Fruit fly (Drosophila melanogaster) whole organism, embryonic: ENCODE data around the gene CG1532.

Source experiments
- Ada2b ChIP-seq: fragments of 200-800 bp; sonication (Bioruptor generic); IDR thresholded peaks from 2 replicates; pipeline ENCODE4 v1.3.6; 2022; ENCODE audit warnings: missing biosample characterization, missing genetic modification characterization
- C15 ChIP-seq: fragments of 200-800 bp; sonication (Bioruptor generic); IDR thresholded peaks from 3 replicates; pipeline ENCODE4 v1.3.6; 2022; ENCODE audit warnings: missing biosample characterization, missing genetic modification characterization
- CG11504 ChIP-seq: fragments of 200-800 bp; sonication (Bioruptor generic); optimal IDR thresholded peaks from 3 replicates; lab custom pipeline; 2019; ENCODE audit warnings: missing biosample characterization, mild to moderate bottlenecking, missing genetic modification characterization, moderate library complexity
- CG1233 ChIP-seq: fragments of 200-800 bp; sonication (Bioruptor generic); optimal IDR thresholded peaks from 4 replicates; lab custom pipeline; 2018; ENCODE audit warnings: missing biosample characterization, mild to moderate bottlenecking, missing genetic modification characterization
- CG12769 ChIP-seq: fragments of 200-800 bp; sonication (Bioruptor generic); optimal IDR thresholded peaks from 2 replicates; lab custom pipeline; 2019; ENCODE audit warnings: missing biosample characterization, mild to moderate bottlenecking, missing genetic modification characterization, moderate library complexity
- CG13624 ChIP-seq: fragments of 200-800 bp; sonication (Bioruptor generic); optimal IDR thresholded peaks from 2 replicates; lab custom pipeline; 2016; ENCODE audit warnings: missing biosample characterization, missing genetic modification characterization
- CG13775 ChIP-seq: fragments of 200-800 bp; sonication (Bioruptor generic); optimal IDR thresholded peaks from 3 replicates; lab custom pipeline; 2017; ENCODE audit warnings: missing biosample characterization, mild to moderate bottlenecking, missing genetic modification characterization
- CG15514 ChIP-seq: fragments of 200-800 bp; sonication (Bioruptor generic); optimal IDR thresholded peaks from 3 replicates; lab custom pipeline; 2017; ENCODE audit warnings: missing biosample characterization, missing genetic modification characterization, mild to moderate bottlenecking, moderate library complexity, missing genetic modification reagents
- CG1647 ChIP-seq: fragments of 200-800 bp; sonication (Bioruptor generic); optimal IDR thresholded peaks from 3 replicates; lab custom pipeline; 2016; ENCODE audit warnings: missing biosample characterization, missing genetic modification characterization
- CG16779 ChIP-seq: fragments of 200-800 bp; sonication (Bioruptor generic); IDR thresholded peaks from 2 replicates; pipeline ENCODE4 v1.3.6; 2022; ENCODE audit warnings: missing biosample characterization, missing genetic modification characterization
- CG2120 ChIP-seq: fragments of 200-800 bp; sonication (Bioruptor generic); optimal IDR thresholded peaks from 3 replicates; lab custom pipeline; 2016; ENCODE audit warnings: missing biosample characterization, missing genetic modification characterization
- CG2199 ChIP-seq: fragments of 200-800 bp; sonication (Bioruptor generic); IDR thresholded peaks from 3 replicates; pipeline ENCODE4 v1.3.6; 2022; ENCODE audit warnings: missing biosample characterization, missing genetic modification characterization
- CG2889 ChIP-seq: fragments of 200-800 bp; sonication (Bioruptor generic); IDR thresholded peaks from 3 replicates; pipeline ENCODE4 v1.3.6; 2022; ENCODE audit warnings: missing biosample characterization, missing genetic modification characterization
- CG31224 ChIP-seq: fragments of 200-800 bp; sonication (Bioruptor generic); IDR thresholded peaks from 2 replicates; pipeline ENCODE4 v1.3.6; 2022; ENCODE audit warnings: missing biosample characterization, missing genetic modification characterization
- CG31441 ChIP-seq: fragments of 200-800 bp; sonication (Bioruptor generic); IDR thresholded peaks from 2 replicates; pipeline ENCODE4 v1.3.6; 2022; ENCODE audit warnings: missing biosample characterization, missing genetic modification characterization
- CG32532 ChIP-seq: fragments of 200-800 bp; sonication (Bioruptor generic); IDR thresholded peaks from 2 replicates; pipeline ENCODE4 v1.3.6; 2022; ENCODE audit warnings: missing biosample characterization, missing genetic modification characterization
- CG3281 ChIP-seq: fragments of 200-800 bp; sonication (Bioruptor generic); optimal IDR thresholded peaks from 3 replicates; lab custom pipeline; 2017; ENCODE audit warnings: missing biosample characterization, mild to moderate bottlenecking, missing genetic modification characterization
- CG7786 ChIP-seq: fragments of 200-800 bp; sonication (Bioruptor generic); optimal IDR thresholded peaks from 2 replicates; lab custom pipeline; 2016; ENCODE audit warnings: missing biosample characterization, missing genetic modification characterization
- CG7963 ChIP-seq: fragments of 200-800 bp; sonication (Bioruptor generic); IDR thresholded peaks from 3 replicates; pipeline ENCODE4 v1.3.6; 2022; ENCODE audit warnings: missing biosample characterization, missing genetic modification characterization; ENCODE audit not compliant: partially characterized antibody
- CG8281 ChIP-seq: fragments of 200-800 bp; sonication (Bioruptor generic); optimal IDR thresholded peaks from 2 replicates; lab custom pipeline; 2018; ENCODE audit warnings: missing biosample characterization, mild to moderate bottlenecking, missing genetic modification characterization, moderate library complexity
- CG9215 ChIP-seq: fragments of 200-800 bp; sonication (Bioruptor generic); IDR thresholded peaks from 2 replicates; pipeline ENCODE4 v1.3.6; 2022; ENCODE audit warnings: missing biosample characterization, missing genetic modification characterization
- CTCF ChIP-seq: fragments of 200-800 bp; sonication (Bioruptor generic); optimal IDR thresholded peaks from 2 replicates; lab custom pipeline; 2017; ENCODE audit warnings: missing biosample characterization, mild to moderate bottlenecking, missing genetic modification characterization, moderate library complexity
- D19A ChIP-seq: fragments of 200-800 bp; optimal IDR thresholded peaks from 3 replicates; lab custom pipeline; 2019; ENCODE audit warnings: missing biosample characterization, mild to moderate bottlenecking, missing genetic modification characterization, moderate library complexity
- Dip2 ChIP-seq: fragments of 200-800 bp; sonication (Bioruptor generic); IDR thresholded peaks from 2 replicates; pipeline ENCODE4 v1.3.6; 2022; ENCODE audit warnings: missing biosample characterization, missing genetic modification characterization
- E2f1 ChIP-seq: fragments of 200-800 bp; sonication (Bioruptor generic); IDR thresholded peaks from 2 replicates; pipeline ENCODE4 v1.3.6; 2022; ENCODE audit warnings: missing biosample characterization, missing genetic modification characterization
- HLHmδ ChIP-seq: fragments of 200-800 bp; sonication (Bioruptor generic); optimal IDR thresholded peaks from 2 replicates; lab custom pipeline; 2018; ENCODE audit warnings: missing biosample characterization, mild to moderate bottlenecking, missing genetic modification characterization, moderate library complexity
- Hsf ChIP-seq: fragments of 200-800 bp; sonication (Bioruptor generic); optimal IDR thresholded peaks from 3 replicates; lab custom pipeline; 2016; ENCODE audit warnings: missing biosample characterization, missing genetic modification characterization
- Mad ChIP-seq: fragments of 200-800 bp; sonication (Bioruptor generic); optimal IDR thresholded peaks from 2 replicates; lab custom pipeline; 2016; ENCODE audit warnings: missing biosample characterization, missing genetic modification characterization
- Med ChIP-seq: fragments of 200-800 bp; sonication (Bioruptor generic); peaks from one replicate; lab custom pipeline; 2016; ENCODE audit warnings: missing biosample characterization, missing genetic modification characterization, mild to moderate bottlenecking, inconsistent platforms, moderate library complexity
- Opbp ChIP-seq: fragments of 200-800 bp; sonication (Bioruptor generic); IDR thresholded peaks from 3 replicates; pipeline ENCODE4 v1.3.6; 2022; ENCODE audit warnings: missing biosample characterization, missing genetic modification characterization; ENCODE audit not compliant: partially characterized antibody
- Rx ChIP-seq: fragments of 200-800 bp; sonication (Bioruptor generic); IDR thresholded peaks from 2 replicates; pipeline ENCODE4 v1.3.6; 2022; ENCODE audit warnings: missing biosample characterization, missing genetic modification characterization
- Side ChIP-seq: fragments of 200-800 bp; sonication (Bioruptor generic); optimal IDR thresholded peaks from 2 replicates; lab custom pipeline; 2016; ENCODE audit warnings: missing biosample characterization, missing genetic modification characterization
- Usf ChIP-seq: fragments of 200-800 bp; sonication (Bioruptor generic); optimal IDR thresholded peaks from 2 replicates; lab custom pipeline; 2017; ENCODE audit warnings: missing genotype, missing biosample characterization, missing genetic modification characterization
- Xrp1 ChIP-seq: fragments of 200-800 bp; sonication (Bioruptor generic); IDR thresholded peaks from 2 replicates; pipeline ENCODE4 v1.3.6; 2022; ENCODE audit warnings: missing biosample characterization, missing genetic modification characterization
- YL-1 ChIP-seq: fragments of 200-800 bp; sonication (Bioruptor generic); optimal IDR thresholded peaks from 3 replicates; lab custom pipeline; 2017; ENCODE audit warnings: missing biosample characterization, mild to moderate bottlenecking, missing genetic modification characterization
- ara ChIP-seq: fragments of 200-800 bp; sonication (Bioruptor generic); IDR thresholded peaks from 2 replicates; pipeline ENCODE4 v1.3.6; 2022; ENCODE audit warnings: missing biosample characterization, missing genetic modification characterization
- bbx ChIP-seq: fragments of 200-800 bp; sonication (Bioruptor generic); IDR thresholded peaks from 2 replicates; pipeline ENCODE4 v1.3.6; 2022; ENCODE audit warnings: missing biosample characterization, missing genetic modification characterization; ENCODE audit not compliant: partially characterized antibody
- cg ChIP-seq: fragments of 200-800 bp; sonication (Bioruptor generic); optimal IDR thresholded peaks from 3 replicates; lab custom pipeline; 2019; ENCODE audit warnings: missing biosample characterization, mild to moderate bottlenecking, missing genetic modification characterization, moderate library complexity
- dmrt11E ChIP-seq: fragments of 200-800 bp; sonication (Bioruptor generic); optimal IDR thresholded peaks from 3 replicates; lab custom pipeline; 2018; ENCODE audit warnings: missing biosample characterization, mild to moderate bottlenecking, missing genetic modification characterization, moderate library complexity
- dpn ChIP-seq, 2 experiments: fragments of 200-800 bp; sonication (Bioruptor generic); optimal IDR thresholded peaks; 3 replicates each; lab custom pipeline; 2016; ENCODE audit warnings: missing biosample characterization in 2 of 2, missing genetic modification characterization in 2 of 2
- en ChIP-seq: fragments of 200-800 bp; sonication (Bioruptor generic); optimal IDR thresholded peaks from 2 replicates; lab custom pipeline; 2016; ENCODE audit warnings: missing biosample characterization, missing genetic modification characterization
- gce ChIP-seq: fragments of 200-800 bp; sonication (Bioruptor generic); IDR thresholded peaks from 3 replicates; pipeline ENCODE4 v1.3.6; 2022; ENCODE audit warnings: missing biosample characterization, missing genetic modification characterization
- grau ChIP-seq: fragments of 200-800 bp; optimal IDR thresholded peaks from 3 replicates; lab custom pipeline; 2019; ENCODE audit warnings: missing biosample characterization, mild to moderate bottlenecking, missing genetic modification characterization, moderate library complexity
- lab ChIP-seq: fragments of 200-800 bp; sonication (Bioruptor generic); optimal IDR thresholded peaks from 3 replicates; lab custom pipeline; 2017; ENCODE audit warnings: missing biosample characterization, missing genetic modification characterization, mild to moderate bottlenecking, moderate library complexity, missing genetic modification reagents
- oc ChIP-seq: fragments of 200-800 bp; sonication (Bioruptor generic); optimal IDR thresholded peaks from 2 replicates; lab custom pipeline; 2018; ENCODE audit warnings: missing biosample characterization, mild to moderate bottlenecking, missing genetic modification characterization, moderate library complexity
- onecut ChIP-seq: fragments of 200-800 bp; sonication (Bioruptor generic); IDR thresholded peaks from 2 replicates; pipeline ENCODE4 v1.3.6; 2022; ENCODE audit warnings: missing biosample characterization, missing genetic modification characterization
- repo ChIP-seq: fragments of 200-800 bp; sonication (Bioruptor generic); optimal IDR thresholded peaks from 2 replicates; lab custom pipeline; 2016; ENCODE audit warnings: missing biosample characterization, missing genetic modification characterization
- row ChIP-seq: fragments of 200-800 bp; sonication (Bioruptor generic); IDR thresholded peaks from 3 replicates; pipeline ENCODE4 v1.3.6; 2022; ENCODE audit warnings: missing biosample characterization, missing genetic modification characterization
- run ChIP-seq: fragments of 200-800 bp; sonication (Bioruptor generic); optimal IDR thresholded peaks from 3 replicates; lab custom pipeline; 2018; ENCODE audit warnings: missing biosample characterization, mild to moderate bottlenecking, missing genetic modification characterization
- sens ChIP-seq: fragments of 200-800 bp; sonication (Bioruptor generic); peaks from one replicate; lab custom pipeline; 2016; ENCODE audit warnings: missing biosample characterization, missing genetic modification characterization
- sr ChIP-seq: fragments of 200-800 bp; sonication (Bioruptor generic); IDR thresholded peaks from 3 replicates; pipeline ENCODE4 v1.3.6; 2022; ENCODE audit warnings: missing biosample characterization, missing genetic modification characterization
- ssp ChIP-seq: fragments of 200-800 bp; sonication (Bioruptor generic); IDR thresholded peaks from 2 replicates; pipeline ENCODE4 v1.3.6; 2022; ENCODE audit warnings: missing biosample characterization, missing genetic modification characterization
- stc ChIP-seq: fragments of 200-800 bp; sonication (Bioruptor generic); IDR thresholded peaks from 2 replicates; pipeline ENCODE4 v1.3.6; 2022; ENCODE audit warnings: missing biosample characterization, missing genetic modification characterization
- toy ChIP-seq: fragments of 200-800 bp; sonication (Bioruptor generic); IDR thresholded peaks from 2 replicates; pipeline ENCODE4 v1.3.6; 2022; ENCODE audit warnings: missing biosample characterization, missing genetic modification characterization

Gene CG1532

DNA sequence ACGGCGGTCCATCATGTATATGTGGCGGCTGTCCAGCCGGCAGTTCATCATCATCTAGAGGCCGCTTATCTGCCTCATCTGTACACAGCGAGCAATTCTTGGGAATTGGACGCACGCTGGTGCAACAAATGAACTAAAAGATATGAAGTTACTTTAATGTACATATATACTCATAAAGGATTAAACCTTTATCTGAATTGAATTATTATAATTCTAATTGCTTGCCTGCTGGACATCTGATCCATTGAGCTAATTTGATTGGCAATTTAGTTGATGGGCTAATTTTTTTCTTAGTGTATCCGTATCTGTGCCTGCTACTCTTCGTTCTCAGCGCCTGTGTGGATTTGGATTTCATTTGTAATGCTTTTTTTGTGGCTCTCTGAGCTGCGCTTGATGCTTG, 44.8 kb upstream of the CG1532 start (continued):
- TF ChIP-seq CG15514 (GFP tag; lab: Kevin White, UChicago), result no peak
- no peak for TF ChIP-seq Rx (GFP tag; lab: Robert Waterston, UW)
- peak; percentile 20 for TF ChIP-seq lab (GFP tag; lab: Kevin White, UChicago)
- TF ChIP-seq E2f1 (GFP tag; lab: Robert Waterston, UW), result no peak
- no peak for TF ChIP-seq run (tag; lab: Kevin White, UChicago)
- no peak for TF ChIP-seq en (GFP tag; lab: Kevin White, UChicago)
- no peak for TF ChIP-seq Dip2
- no peak for TF ChIP-seq onecut (GFP tag; lab: Robert Waterston, UW)
- no peak for TF ChIP-seq Side (GFP tag; lab: Kevin White, UChicago)
- TF ChIP-seq cg, result no peak
- no peak for TF ChIP-seq CG7786 (GFP tag; lab: Kevin White, UChicago)
- no peak for TF ChIP-seq stc (GFP tag; lab: Robert Waterston, UW)
- TF ChIP-seq CG8281 (tag; lab: Kevin White, UChicago), result no peak
- TF ChIP-seq CG1647 (GFP tag; lab: Kevin White, UChicago), result no peak
- TF ChIP-seq CG11504, result peak; percentile 37
- peak; percentile 8; the same call in 1 of the 2 replicates for TF ChIP-seq Ada2b (GFP tag; lab: Robert Waterston, UW)
- no peak for TF ChIP-seq grau
- TF ChIP-seq HLHmδ (GFP tag; lab: Kevin White, UChicago), result no peak
- no peak for TF ChIP-seq CG32532
- no peak for TF ChIP-seq gce (GFP tag; lab: Robert Waterston, UW)
- no peak for TF ChIP-seq CG2889 (GFP tag; lab: Robert Waterston, UW)
- TF ChIP-seq row (GFP tag; lab: Robert Waterston, UW), result peak; percentile 51
- no peak for TF ChIP-seq Mad
- no peak for TF ChIP-seq Usf (GFP tag; lab: Kevin White, UChicago)
- TF ChIP-seq CG7963 (GFP tag; lab: Robert Waterston, UW), result no peak
- TF ChIP-seq CG31224 (GFP tag; lab: Robert Waterston, UW), result no peak
- TF ChIP-seq dpn (GFP tag; optimal IDR thresholded peaks at IDR 0.05; lab: Kevin White, UChicago), result peak in 1 of 2 experiments; percentile 23
- no peak for TF ChIP-seq CG31441 (GFP tag; lab: Robert Waterston, UW)
- no peak for TF ChIP-seq ssp
- no peak for TF ChIP-seq CTCF (GFP tag; lab: Kevin White, UChicago)
- no peak for TF ChIP-seq Opbp (GFP tag; lab: Robert Waterston, UW)
- TF ChIP-seq toy (GFP tag; lab: Robert Waterston, UW), result no peak
- TF ChIP-seq CG1233 (GFP tag; lab: Kevin White, UChicago), result no peak
- TF ChIP-seq C15 (GFP tag; lab: Robert Waterston, UW), result no peak
- TF ChIP-seq sr (GFP tag; lab: Robert Waterston, UW), result no peak
- TF ChIP-seq ara (GFP tag; lab: Robert Waterston, UW), result no peak
- TF ChIP-seq CG13624 (GFP tag; lab: Kevin White, UChicago), result no peak
- TF ChIP-seq oc (tag; lab: Kevin White, UChicago), result no peak
- no peak for TF ChIP-seq CG13775
- TF ChIP-seq Xrp1 (GFP tag; lab: Robert Waterston, UW), result peak; percentile 39; the same call in 1 of the 2 replicates
- TF ChIP-seq CG3281 (GFP tag; lab: Kevin White, UChicago), result no peak
- TF ChIP-seq sens (GFP tag; lab: Kevin White, UChicago), result peak; percentile 49
- no peak for TF ChIP-seq CG16779 (GFP tag; lab: Robert Waterston, UW)
- TF ChIP-seq CG2199 (GFP tag; lab: Robert Waterston, UW), result no peak
- no peak for TF ChIP-seq YL-1 (GFP tag; lab: Kevin White, UChicago)
- TF ChIP-seq Med (GFP tag; lab: Kevin White, UChicago), result peak; percentile 68
- no peak for TF ChIP-seq bbx
- no peak for TF ChIP-seq Hsf (GFP tag; lab: Kevin White, UChicago)
- TF ChIP-seq D19A (tag; lab: Kevin White, UChicago), result peak; percentile 11
- no peak for TF ChIP-seq CG12769 (tag; lab: Kevin White, UChicago)
- TF ChIP-seq dmrt11E, result no peak
- peak; percentile 16 for TF ChIP-seq CG2120 (GFP tag; lab: Kevin White, UChicago)
- no peak for TF ChIP-seq repo (GFP tag; lab: Kevin White, UChicago)
- no peak for TF ChIP-seq CG9215
